Worm (Caenorhabditis elegans): Measurements from ENCODE around the gene tmc-2.

- TF ChIP-seq gei-17 (GFP tag; optimal IDR thresholded peaks at IDR 0.05) (no peak), attf-3 (GFP tag; conservative IDR thresholded peaks at IDR 0.05) (no peak)
Observed at ce11 chrX:9330721-9331212, 27.2 kb downstream of the tmc-2 start, which contains the start of gene T20B5.2.
